Fruit fly (Drosophila melanogaster) S2 (cell line): ENCODE results near the gene Myo31DF.

Experiments used
- CG8478 ChIP-seq: fragments of >200 bp; optimal IDR thresholded peaks from 2 replicates; lab custom pipeline; 2018
- CTCF ChIP-seq, 2 experiments: fragments of >200 bp; optimal IDR thresholded peaks; 2 replicates each; lab custom pipeline; 2018

- TF ChIP-seq CG8478 (lab: Kevin White, UChicago) (no peak), CTCF (optimal IDR thresholded peaks at IDR 0.05; lab: Kevin White, UChicago) (no peak)
Measured at dm6 chr2L:10452296-10452695, 54.3 kb downstream of the Myo31DF start, which contains the start of gene ppk10.
